Worm (Caenorhabditis elegans) whole organism, L2 larva: ENCODE measurements around the gene ttr-37.

ENCODE experiments used
- C34F6.9 ChIP-seq: fragments of 150-350 bp; optimal IDR thresholded peaks from 2 replicates; lab custom pipeline; 2014; ENCODE audit warnings: missing biosample characterization, missing genetic modification characterization
- F13H6.1 ChIP-seq: sonication (generic microtip); optimal IDR thresholded peaks from 2 replicates; lab custom pipeline; 2016; ENCODE audit warnings: missing genetic modification characterization, missing compliant biosample characterization
- R02D3.7 ChIP-seq: fragments of 150-350 bp; optimal IDR thresholded peaks from 2 replicates; lab custom pipeline; 2014; ENCODE audit warnings: missing biosample characterization, missing genetic modification characterization
- Y55F3AM.14 ChIP-seq: fragments of 200-800 bp; sonication (Bioruptor generic); optimal IDR thresholded peaks from 2 replicates; lab custom pipeline; 2018; ENCODE audit warnings: mild to moderate bottlenecking, missing genetic modification characterization, missing compliant biosample characterization
- ZK546.5 ChIP-seq: sonication (generic microtip); optimal IDR thresholded peaks from 2 replicates; lab custom pipeline; 2017; ENCODE audit warnings: missing biosample characterization, missing genetic modification characterization
- alr-1 ChIP-seq: fragments of 150-350 bp; optimal IDR thresholded peaks from 2 replicates; lab custom pipeline; 2014; ENCODE audit warnings: missing biosample characterization, missing genetic modification characterization
- aly-2 ChIP-seq: fragments of 150-350 bp; optimal IDR thresholded peaks from 2 replicates; lab custom pipeline; 2014; ENCODE audit warnings: missing biosample characterization, missing genetic modification characterization
- ama-1 ChIP-seq: fragments of 150-350 bp; optimal IDR thresholded peaks from 2 replicates; lab custom pipeline; 2018; ENCODE audit warnings: inconsistent platforms
- blmp-1 ChIP-seq: sonication (generic microtip); optimal IDR thresholded peaks from 2 replicates; lab custom pipeline; 2017; ENCODE audit warnings: missing genetic modification characterization, mild to moderate bottlenecking, missing compliant biosample characterization, antibody characterized with exemption, moderate library complexity; ENCODE audit not compliant: insufficient read depth
- ceh-16 ChIP-seq: fragments of 150-350 bp; optimal IDR thresholded peaks from 2 replicates; lab custom pipeline; 2014; ENCODE audit warnings: missing biosample characterization, missing genetic modification characterization
- ceh-82 ChIP-seq: fragments of 150-350 bp; optimal IDR thresholded peaks from 2 replicates; lab custom pipeline; 2014; ENCODE audit warnings: missing biosample characterization, missing genetic modification characterization
- crh-2 ChIP-seq: sonication (generic microtip); optimal IDR thresholded peaks from 2 replicates; lab custom pipeline; 2017; ENCODE audit warnings: missing biosample characterization, missing genetic modification characterization
- dmd-4 ChIP-seq: sonication (generic microtip); optimal IDR thresholded peaks from 2 replicates; lab custom pipeline; 2017; ENCODE audit warnings: missing biosample characterization, missing genetic modification characterization
- egl-27 ChIP-seq: sonication (generic microtip); optimal IDR thresholded peaks from 3 replicates; lab custom pipeline; 2017; ENCODE audit warnings: missing biosample characterization, missing genetic modification reagents, missing genetic modification characterization
- elt-3 ChIP-seq: sonication (generic microtip); optimal IDR thresholded peaks from 2 replicates; lab custom pipeline; 2017; ENCODE audit warnings: missing biosample characterization, missing genetic modification characterization
- fos-1 ChIP-seq: fragments of 150-350 bp; optimal IDR thresholded peaks from 2 replicates; lab custom pipeline; 2014; ENCODE audit warnings: missing biosample characterization, missing genetic modification characterization
- gmeb-1 ChIP-seq: fragments of 150-350 bp; optimal IDR thresholded peaks from 2 replicates; lab custom pipeline; 2014; ENCODE audit warnings: missing biosample characterization, missing genetic modification characterization
- lin-13 ChIP-seq: fragments of 150-350 bp; optimal IDR thresholded peaks from 2 replicates; lab custom pipeline; 2014; ENCODE audit warnings: missing biosample characterization, missing genetic modification reagents, missing genetic modification characterization
- lin-39 ChIP-seq: fragments of 150-350 bp; optimal IDR thresholded peaks from 2 replicates; lab custom pipeline; 2014; ENCODE audit warnings: missing biosample characterization, missing genetic modification reagents, missing genetic modification characterization
- mab-5 ChIP-seq: fragments of 150-350 bp; optimal IDR thresholded peaks from 2 replicates; lab custom pipeline; 2014; ENCODE audit warnings: missing biosample characterization, missing genetic modification characterization
- mbf-1 ChIP-seq: sonication (generic microtip); optimal IDR thresholded peaks from 2 replicates; lab custom pipeline; 2017; ENCODE audit warnings: missing biosample characterization, missing genetic modification characterization
- mdl-1 ChIP-seq, 2 experiments: fragments of 150-350 bp in 1 of 2; sonication (generic microtip) in 1 of 2; optimal IDR thresholded peaks; 2 replicates each; lab custom pipeline; 2017; ENCODE audit warnings: missing biosample characterization in 2 of 2, missing genetic modification characterization in 2 of 2
- nhr-10 ChIP-seq: sonication (generic microtip); optimal IDR thresholded peaks from 2 replicates; lab custom pipeline; 2017; ENCODE audit warnings: missing biosample characterization, missing genetic modification characterization
- nhr-11 ChIP-seq: fragments of 150-350 bp; optimal IDR thresholded peaks from 2 replicates; lab custom pipeline; 2014; ENCODE audit warnings: missing biosample characterization, missing genetic modification characterization
- nhr-12 ChIP-seq: fragments of 150-350 bp; optimal IDR thresholded peaks from 2 replicates; lab custom pipeline; 2014; ENCODE audit warnings: missing biosample characterization, missing genetic modification characterization
- nhr-129 ChIP-seq: fragments of 150-350 bp; optimal IDR thresholded peaks from 2 replicates; lab custom pipeline; 2014; ENCODE audit warnings: missing biosample characterization, missing genetic modification characterization
- nhr-21 ChIP-seq: fragments of 150-350 bp; optimal IDR thresholded peaks from 2 replicates; lab custom pipeline; 2014; ENCODE audit warnings: missing biosample characterization, missing genetic modification characterization
- nhr-23 ChIP-seq: fragments of 150-350 bp; optimal IDR thresholded peaks from 2 replicates; lab custom pipeline; 2014; ENCODE audit warnings: missing biosample characterization, missing genetic modification reagents, missing genetic modification characterization
- nhr-237 ChIP-seq: fragments of 150-350 bp; optimal IDR thresholded peaks from 2 replicates; lab custom pipeline; 2014; ENCODE audit warnings: missing biosample characterization, missing genetic modification characterization
- nhr-6 ChIP-seq: fragments of 150-350 bp; optimal IDR thresholded peaks from 2 replicates; lab custom pipeline; 2014; ENCODE audit warnings: missing biosample characterization, missing genetic modification characterization
- nhr-77 ChIP-seq: fragments of 150-350 bp; optimal IDR thresholded peaks from 2 replicates; lab custom pipeline; 2014; ENCODE audit warnings: missing biosample characterization, missing genetic modification characterization
- peb-1 ChIP-seq: fragments of 150-350 bp; optimal IDR thresholded peaks from 2 replicates; lab custom pipeline; 2014; ENCODE audit warnings: missing biosample characterization, missing genetic modification characterization
- sma-3 ChIP-seq: sonication (generic microtip); optimal IDR thresholded peaks from 2 replicates; lab custom pipeline; 2016; ENCODE audit warnings: missing genetic modification reagents, missing genetic modification characterization, missing compliant biosample characterization
- sma-9 ChIP-seq, 2 experiments: fragments of 150-350 bp in 1 of 2; sonication (generic microtip) in 1 of 2; optimal IDR thresholded peaks; 2 replicates each; lab custom pipeline; 2014 to 2016; ENCODE audit warnings: missing genetic modification characterization in 2 of 2, mild to moderate bottlenecking in 1 of 2, missing biosample characterization in 1 of 2, missing compliant biosample characterization in 1 of 2, missing genetic modification reagents in 1 of 2, moderate library complexity in 1 of 2
- snpc-4 ChIP-seq: fragments of 150-350 bp; optimal IDR thresholded peaks from 2 replicates; lab custom pipeline; 2014; ENCODE audit warnings: missing biosample characterization, missing genetic modification characterization
- unc-39 ChIP-seq: fragments of 150-350 bp; optimal IDR thresholded peaks from 2 replicates; lab custom pipeline; 2014; ENCODE audit warnings: missing biosample characterization, missing genetic modification characterization
- unc-55 ChIP-seq: fragments of 150-350 bp; sonication (generic microtip); optimal IDR thresholded peaks from 3 replicates; lab custom pipeline; 2014; ENCODE audit warnings: missing biosample characterization, missing genetic modification reagents, missing genetic modification characterization
- unc-62 ChIP-seq: fragments of 150-350 bp; optimal IDR thresholded peaks from 2 replicates; lab custom pipeline; 2014; ENCODE audit warnings: missing biosample characterization, missing genetic modification reagents, missing genetic modification characterization
- zag-1 ChIP-seq: fragments of 150-350 bp; optimal IDR thresholded peaks from 2 replicates; lab custom pipeline; 2014; ENCODE audit warnings: missing biosample characterization, missing genetic modification characterization
- ztf-11 ChIP-seq: sonication (generic microtip); optimal IDR thresholded peaks from 2 replicates; lab custom pipeline; 2017; ENCODE audit warnings: missing biosample characterization, missing genetic modification characterization

Gene ttr-37

ce11 chrX:1337009-1337408 is at the start of gene ttr-37:
ttr-37 (minus strand) TSS chrX:1337175.
- peak; percentile 62 for TF ChIP-seq sma-9 (GFP tag; optimal IDR thresholded peaks at IDR 0.05; lab: Kevin White, UChicago)
- no peak for TF ChIP-seq sma-9 (tag; optimal IDR thresholded peaks at IDR 0.05; lab: Kevin White, UChicago)
- TF ChIP-seq gmeb-1 = peak; percentile 46
- no peak for TF ChIP-seq nhr-10
- no peak for TF ChIP-seq dmd-4 (tag; lab: Kevin White, UChicago)
- peak; percentile 11 for TF ChIP-seq sma-3 (GFP tag; lab: Kevin White, UChicago)
- peak; percentile 19 for TF ChIP-seq nhr-129
- TF ChIP-seq crh-2 = peak; percentile 81
- TF ChIP-seq fos-1 (tag; lab: Kevin White, UChicago) = peak; percentile 53

- no peak for TF ChIP-seq Y55F3AM.14 (GFP tag; lab: Kevin White, UChicago)
- no peak for TF ChIP-seq fos-1 (tag; lab: Kevin White, UChicago)
- TF ChIP-seq ztf-11 = no peak
- TF ChIP-seq egl-27 (tag; lab: Kevin White, UChicago) = no peak
- TF ChIP-seq ceh-82 (tag; lab: Kevin White, UChicago) = no peak
- no peak for TF ChIP-seq lin-39 (tag; lab: Kevin White, UChicago)
- TF ChIP-seq lin-13 = no peak
- no peak for TF ChIP-seq nhr-10
- TF ChIP-seq gmeb-1 = no peak
- TF ChIP-seq peb-1 (tag; lab: Kevin White, UChicago) = no peak
- TF ChIP-seq unc-55 = no peak
- no peak for TF ChIP-seq mbf-1 (tag; lab: Kevin White, UChicago)
- TF ChIP-seq mdl-1 (tag; optimal IDR thresholded peaks at IDR 0.05; lab: Kevin White, UChicago) = no peak
- no peak for TF ChIP-seq mab-5 (tag; lab: Kevin White, UChicago)
- TF ChIP-seq nhr-12 (tag; lab: Kevin White, UChicago) = no peak
- no peak for TF ChIP-seq nhr-6
- TF ChIP-seq nhr-21 (tag; lab: Kevin White, UChicago) = no peak
- no peak for TF ChIP-seq crh-2
Observed at ce11 chrX:1384538-1384937, 47.6 kb upstream of the ttr-37 start, which contains the start of gene F56C3.8. F56C3.8 (minus strand) TSS chrX:1384638.

- TF ChIP-seq elt-3 (tag; lab: Kevin White, UChicago) = no peak
- TF ChIP-seq sma-3 (GFP tag; lab: Kevin White, UChicago) = no peak
- no peak for TF ChIP-seq aly-2 (tag; lab: Kevin White, UChicago)
- TF ChIP-seq lin-39 (tag; lab: Kevin White, UChicago) = no peak
- no peak for TF ChIP-seq unc-39
- TF ChIP-seq ZK546.5 (tag; lab: Kevin White, UChicago) = no peak
- no peak for TF ChIP-seq unc-62 (GFP tag; lab: Kevin White, UChicago)
- no peak for TF ChIP-seq blmp-1 (tag; lab: Kevin White, UChicago)
- TF ChIP-seq Y55F3AM.14 (GFP tag; lab: Kevin White, UChicago) = no peak
- TF ChIP-seq R02D3.7 (tag; lab: Kevin White, UChicago) = no peak
- TF ChIP-seq alr-1 (tag; lab: Kevin White, UChicago) = no peak
- no peak for TF ChIP-seq mdl-1 (tag; optimal IDR thresholded peaks at IDR 0.05; lab: Kevin White, UChicago)
- no peak for TF ChIP-seq nhr-77
- no peak for TF ChIP-seq mab-5 (tag; lab: Kevin White, UChicago)
- no peak for TF ChIP-seq fos-1 (tag; lab: Kevin White, UChicago)
- no peak for TF ChIP-seq crh-2
- TF ChIP-seq ama-1 (lab: Kevin White, UChicago) = no peak
- TF ChIP-seq nhr-21 (tag; lab: Kevin White, UChicago) = no peak
- TF ChIP-seq sma-9 (GFP tag; optimal IDR thresholded peaks at IDR 0.05; lab: Kevin White, UChicago) = no peak
- TF ChIP-seq sma-9 (tag; optimal IDR thresholded peaks at IDR 0.05; lab: Kevin White, UChicago) = no peak
- no peak for TF ChIP-seq C34F6.9 (tag; lab: Kevin White, UChicago)
- TF ChIP-seq, all 48 proteins: peak for 0
Observed at ce11 chrX:1383546-1383945, 46.6 kb upstream of the ttr-37 start.

- TF ChIP-seq nhr-23 = no peak
- TF ChIP-seq ceh-16 (tag; lab: Kevin White, UChicago) = no peak
- TF ChIP-seq unc-62 (GFP tag; lab: Kevin White, UChicago) = no peak
- TF ChIP-seq unc-55 = no peak
- no peak for TF ChIP-seq unc-39
- TF ChIP-seq R02D3.7 (tag; lab: Kevin White, UChicago) = no peak
- no peak for TF ChIP-seq nhr-237
- no peak for TF ChIP-seq snpc-4 (tag; lab: Kevin White, UChicago)
- TF ChIP-seq dmd-4 (tag; lab: Kevin White, UChicago) = no peak
- no peak for TF ChIP-seq alr-1 (tag; lab: Kevin White, UChicago)
- no peak for TF ChIP-seq zag-1 (tag; lab: Kevin White, UChicago)
- TF ChIP-seq F13H6.1 (tag; lab: Kevin White, UChicago) = no peak
- TF ChIP-seq nhr-11 = no peak
- no peak for TF ChIP-seq C34F6.9 (tag; lab: Kevin White, UChicago)
Observed at ce11 chrX:1381565-1381964, 44.6 kb upstream of the ttr-37 start, which contains the start of gene F56C3.10. F56C3.10 (minus strand) TSS chrX:1381665.
